Worm (Caenorhabditis elegans) whole organism, L1 larva: ENCODE data around the gene T12G3.6.
A peak's percentile ranks its signal among the peaks of the same experiment; 100 is the strongest.

Source experiments
- C16A3.4 ChIP-seq: fragments of 150-350 bp; optimal IDR thresholded peaks from 2 replicates; lab custom pipeline; 2014; ENCODE audit warnings: missing biosample characterization, missing genetic modification characterization
- C34B4.2 ChIP-seq: sonication (generic microtip); optimal IDR thresholded peaks from 2 replicates; lab custom pipeline; 2017; ENCODE audit warnings: mild to moderate bottlenecking, missing genetic modification characterization, missing compliant biosample characterization
- F16B12.6 ChIP-seq: fragments of 150-350 bp; optimal IDR thresholded peaks from 2 replicates; lab custom pipeline; 2014; ENCODE audit warnings: missing biosample characterization, missing genetic modification characterization
- Y116A8C.19 ChIP-seq: sonication (generic microtip); optimal IDR thresholded peaks from 2 replicates; lab custom pipeline; 2016; ENCODE audit warnings: missing compliant biosample characterization, missing genetic modification characterization, borderline replicate concordance
- aly-2 ChIP-seq: fragments of 150-350 bp; optimal IDR thresholded peaks from 2 replicates; lab custom pipeline; 2014; ENCODE audit warnings: missing biosample characterization, missing genetic modification characterization
- ama-1 ChIP-seq: fragments of 150-350 bp; optimal IDR thresholded peaks from 2 replicates; lab custom pipeline; 2014
- ceh-82 ChIP-seq, 3 experiments: fragments of 150-350 bp in 1 of 3; sonication (generic microtip) in 2 of 3; optimal IDR thresholded peaks; 2 replicates each; lab custom pipeline; 2014 to 2017; ENCODE audit warnings: missing biosample characterization in 3 of 3, missing genetic modification characterization in 3 of 3
- ceh-90 ChIP-seq: sonication (generic microtip); optimal IDR thresholded peaks from 2 replicates; lab custom pipeline; 2016; ENCODE audit warnings: missing genetic modification characterization, missing compliant biosample characterization
- ces-1 ChIP-seq: fragments of 150-350 bp; optimal IDR thresholded peaks from 2 replicates; lab custom pipeline; 2014; ENCODE audit warnings: missing biosample characterization, missing genetic modification reagents, missing genetic modification characterization
- dpl-1 ChIP-seq, 3 experiments: fragments of 150-350 bp in 2 of 3; sonication (generic microtip) in 1 of 3; optimal IDR thresholded peaks; 2 replicates each; lab custom pipeline; 2014 to 2017; ENCODE audit warnings: missing biosample characterization in 3 of 3, missing genetic modification characterization in 3 of 3, missing genetic modification reagents in 3 of 3
- dsc-1 ChIP-seq: sonication (generic microtip); optimal IDR thresholded peaks from 2 replicates; lab custom pipeline; 2016; ENCODE audit warnings: mild to moderate bottlenecking, missing genetic modification characterization, missing compliant biosample characterization
- efl-1 ChIP-seq, 4 experiments: fragments of 150-350 bp; optimal IDR thresholded peaks in 3 of 4; peaks in 1 of 4; 1 replicate in 1 of 4; 2 replicates in 3 of 4; lab custom pipeline; 2014; ENCODE audit warnings: missing biosample characterization in 2 of 4, missing genetic modification characterization in 2 of 4, missing genetic modification reagents in 2 of 4
- egl-27 ChIP-seq, 2 experiments: fragments of 150-350 bp in 1 of 2; sonication (generic microtip); optimal IDR thresholded peaks; 3 replicates each; lab custom pipeline; 2017 to 2018; ENCODE audit warnings: missing biosample characterization in 2 of 2, missing genetic modification characterization in 2 of 2, missing genetic modification reagents in 2 of 2
- elt-2 ChIP-seq: sonication (generic microtip); optimal IDR thresholded peaks from 2 replicates; lab custom pipeline; 2016; ENCODE audit warnings: missing genetic modification characterization, mild to moderate bottlenecking, inconsistent platforms, missing compliant biosample characterization, missing genetic modification reagents
- elt-3 ChIP-seq, 6 experiments: fragments of 150-350 bp in 1 of 6; sonication (generic microtip); optimal IDR thresholded peaks; 2 replicates each; lab custom pipeline; 2017 to 2018; ENCODE audit warnings: missing biosample characterization in 6 of 6, missing genetic modification characterization in 6 of 6, inconsistent platforms in 1 of 6
- fos-1 ChIP-seq: fragments of 150-350 bp; optimal IDR thresholded peaks from 2 replicates; lab custom pipeline; 2014; ENCODE audit warnings: missing biosample characterization, missing genetic modification characterization
- hlh-4 ChIP-seq: sonication (generic microtip); optimal IDR thresholded peaks from 2 replicates; lab custom pipeline; 2016; ENCODE audit warnings: mild to moderate bottlenecking, missing genetic modification characterization, missing compliant biosample characterization
- irx-1 ChIP-seq: sonication (generic microtip); optimal IDR thresholded peaks from 2 replicates; lab custom pipeline; 2016; ENCODE audit warnings: missing genetic modification characterization, missing compliant biosample characterization
- isw-1 ChIP-seq: fragments of 200-800 bp; sonication (Bioruptor generic); IDR thresholded peaks from 2 replicates; pipeline ENCODE4 v1.3.6; 2022; ENCODE audit warnings: missing genetic modification characterization, missing compliant biosample characterization
- lin-14 ChIP-seq: fragments of 200-800 bp; sonication (Bioruptor generic); optimal IDR thresholded peaks from 2 replicates; lab custom pipeline; 2018; ENCODE audit warnings: mild to moderate bottlenecking, missing genetic modification characterization, moderate library complexity, missing compliant biosample characterization
- lin-35 ChIP-seq, 2 experiments: fragments of 150-350 bp; optimal IDR thresholded peaks; 2 replicates each; lab custom pipeline; 2014; ENCODE audit warnings: missing biosample characterization in 2 of 2, missing genetic modification characterization in 2 of 2, missing genetic modification reagents in 2 of 2
- lsy-2 ChIP-seq, 2 experiments: fragments of 150-350 bp; optimal IDR thresholded peaks; 2 replicates each; lab custom pipeline; 2014; ENCODE audit warnings: missing biosample characterization in 2 of 2, missing genetic modification characterization in 2 of 2
- mab-9 ChIP-seq: fragments of 200-800 bp; sonication (Bioruptor generic); IDR thresholded peaks from 2 replicates; pipeline ENCODE4 v1.3.6; 2022; ENCODE audit warnings: missing genetic modification reagents, missing genetic modification characterization, missing compliant biosample characterization
- nhr-11 ChIP-seq: fragments of 150-350 bp; optimal IDR thresholded peaks from 2 replicates; lab custom pipeline; 2014; ENCODE audit warnings: missing biosample characterization, missing genetic modification characterization
- nhr-19 ChIP-seq: fragments of 200-800 bp; sonication (Bioruptor generic); conservative IDR thresholded peaks from 2 replicates; pipeline ENCODE4 v1.3.6; 2022; ENCODE audit warnings: missing genetic modification characterization, missing compliant biosample characterization
- nhr-20 ChIP-seq: sonication (generic microtip); optimal IDR thresholded peaks from 2 replicates; lab custom pipeline; 2016; ENCODE audit warnings: mild to moderate bottlenecking, missing genetic modification characterization, missing compliant biosample characterization
- nhr-47 ChIP-seq: sonication (generic microtip); optimal IDR thresholded peaks from 2 replicates; lab custom pipeline; 2016; ENCODE audit warnings: mild to moderate bottlenecking, missing genetic modification characterization, moderate library complexity, missing compliant biosample characterization
- nhr-71 ChIP-seq: sonication (generic microtip); optimal IDR thresholded peaks from 2 replicates; lab custom pipeline; 2016; ENCODE audit warnings: mild to moderate bottlenecking, missing genetic modification characterization, moderate library complexity, missing compliant biosample characterization
- nhr-84 ChIP-seq: sonication (generic microtip); optimal IDR thresholded peaks from 2 replicates; lab custom pipeline; 2017; ENCODE audit warnings: missing biosample characterization, missing genetic modification characterization
- nhr-85 ChIP-seq: sonication (generic microtip); peaks from one replicate; lab custom pipeline; 2016; ENCODE audit warnings: missing genetic modification characterization, inconsistent platforms, missing compliant biosample characterization
- nhr-90 ChIP-seq: sonication (generic microtip); optimal IDR thresholded peaks from 2 replicates; lab custom pipeline; 2016; ENCODE audit warnings: mild to moderate bottlenecking, missing genetic modification characterization, missing compliant biosample characterization; ENCODE audit not compliant: poor library complexity
- pax-3 ChIP-seq: fragments of 200-800 bp; sonication (Bioruptor generic); optimal IDR thresholded peaks from 2 replicates; lab custom pipeline; 2018; ENCODE audit warnings: mild to moderate bottlenecking, missing genetic modification characterization, moderate library complexity, missing compliant biosample characterization
- rnt-1 ChIP-seq: sonication (generic microtip); optimal IDR thresholded peaks from 2 replicates; lab custom pipeline; 2016; ENCODE audit warnings: mild to moderate bottlenecking, missing genetic modification characterization, moderate library complexity, missing compliant biosample characterization
- snu-23 ChIP-seq: sonication (generic microtip); optimal IDR thresholded peaks from 2 replicates; lab custom pipeline; 2016; ENCODE audit warnings: missing genetic modification characterization, missing compliant biosample characterization
- swsn-7 ChIP-seq: sonication (generic microtip); optimal IDR thresholded peaks from 2 replicates; lab custom pipeline; 2016; ENCODE audit warnings: missing genetic modification characterization, missing compliant biosample characterization
- tbx-2 ChIP-seq: sonication (generic microtip); optimal IDR thresholded peaks from 2 replicates; lab custom pipeline; 2016; ENCODE audit warnings: missing genetic modification characterization, missing compliant biosample characterization
- tlp-1 ChIP-seq: fragments of 150-350 bp; optimal IDR thresholded peaks from 2 replicates; lab custom pipeline; 2014; ENCODE audit warnings: missing biosample characterization, missing genetic modification characterization
- unc-130 ChIP-seq: fragments of 150-350 bp; optimal IDR thresholded peaks from 2 replicates; lab custom pipeline; 2017; ENCODE audit warnings: missing biosample characterization, missing genetic modification characterization, inconsistent platforms
- unc-30 ChIP-seq: sonication (generic microtip); optimal IDR thresholded peaks from 2 replicates; lab custom pipeline; 2017; ENCODE audit warnings: missing biosample characterization, missing genetic modification characterization
- xbp-1 ChIP-seq: sonication (generic microtip); optimal IDR thresholded peaks from 2 replicates; lab custom pipeline; 2016; ENCODE audit warnings: missing genetic modification characterization, missing compliant biosample characterization
- ztf-11 ChIP-seq, 2 experiments: sonication (generic microtip); optimal IDR thresholded peaks; 2 replicates each; lab custom pipeline; 2016 to 2017; ENCODE audit warnings: missing genetic modification characterization in 2 of 2, missing biosample characterization in 1 of 2, missing compliant biosample characterization in 1 of 2

T12G3.6 gene

ce11 chrIV:12057508-12057907, 26.4 kb upstream of the T12G3.6 start, which contains the start of gene K08E4.3:
Gene K08E4.3 (plus strand): TSS chrIV:12057742.
- peak; percentile 26 for TF ChIP-seq lin-14 (GFP tag; lab: Kevin White, UChicago)
- TF ChIP-seq C16A3.4: no peak
- TF ChIP-seq, all 84 proteins: peak for 1

- TF ChIP-seq ces-1 (GFP tag; lab: Kevin White, UChicago) (no peak), pax-3 (no peak), mab-9 (GFP tag; lab: Robert Waterston, UW) (no peak), elt-3 (tag; optimal IDR thresholded peaks at IDR 0.05; lab: Kevin White, UChicago) (no peak), egl-27 (tag; optimal IDR thresholded peaks at IDR 0.05; lab: Kevin White, UChicago) (no peak), dpl-1 (GFP tag; optimal IDR thresholded peaks at IDR 0.05; lab: Kevin White, UChicago) (no peak), nhr-11 (tag; lab: Kevin White, UChicago) (no peak), tlp-1 (tag; lab: Kevin White, UChicago) (no peak), nhr-85 (no peak), lin-14 (GFP tag; lab: Kevin White, UChicago) (no peak), xbp-1 (tag; lab: Kevin White, UChicago) (no peak), tbx-2 (tag; lab: Kevin White, UChicago) (no peak)
- TF ChIP-seq, all 84 proteins: peak for 0
Observed at ce11 chrIV:12056603-12057002, 25.5 kb upstream of the T12G3.6 start, which contains the start of gene K08E4.2. Gene K08E4.2 (minus strand): TSS chrIV:12056656.

ce11 chrIV:12052461-12052860, 21.4 kb upstream of the T12G3.6 start:
- no peak for TF ChIP-seq C34B4.2 (tag; lab: Kevin White, UChicago)
- TF ChIP-seq Y116A8C.19: no peak
- no peak for TF ChIP-seq tlp-1 (tag; lab: Kevin White, UChicago)
- TF ChIP-seq hlh-4 (tag; lab: Kevin White, UChicago): no peak
- TF ChIP-seq fos-1 (tag; lab: Kevin White, UChicago): no peak
- TF ChIP-seq isw-1 (GFP tag; lab: Robert Waterston, UW): no peak
- TF ChIP-seq unc-30 (tag; lab: Kevin White, UChicago): no peak
- no peak for TF ChIP-seq aly-2 (tag; lab: Kevin White, UChicago)
- no peak for TF ChIP-seq ztf-11 (tag; optimal IDR thresholded peaks at IDR 0.05; lab: Kevin White, UChicago)
- no peak for TF ChIP-seq nhr-84 (tag; lab: Kevin White, UChicago)
- TF ChIP-seq ama-1: no peak
- TF ChIP-seq irx-1 (tag; lab: Kevin White, UChicago): no peak
- TF ChIP-seq rnt-1 (tag; lab: Kevin White, UChicago): no peak
- TF ChIP-seq nhr-47 (tag; lab: Kevin White, UChicago): no peak

- TF ChIP-seq tlp-1 (tag; lab: Kevin White, UChicago): no peak
- TF ChIP-seq dsc-1 (tag; lab: Kevin White, UChicago): no peak
- peak; percentile 25 for TF ChIP-seq swsn-7
- no peak for TF ChIP-seq elt-2
- peak; percentile 34 for TF ChIP-seq nhr-20 (tag; lab: Kevin White, UChicago)
- TF ChIP-seq nhr-19 (GFP tag; lab: Robert Waterston, UW): 0 out of 2 replicates have a peak, but pooled peaks have one; percentile 12
- peak; percentile 5 to 40 (median 35) for TF ChIP-seq dpl-1 (GFP tag; optimal IDR thresholded peaks at IDR 0.05; lab: Kevin White, UChicago)
- TF ChIP-seq lin-35 (GFP tag; optimal IDR thresholded peaks at IDR 0.05; lab: Kevin White, UChicago): peak; percentile 29 to 38
- no peak for TF ChIP-seq ztf-11 (tag; optimal IDR thresholded peaks at IDR 0.05; lab: Kevin White, UChicago)
- no peak for TF ChIP-seq Y116A8C.19
- TF ChIP-seq snu-23 (GFP tag; lab: Kevin White, UChicago): peak; percentile 41
- TF ChIP-seq rnt-1 (tag; lab: Kevin White, UChicago): peak; percentile 5
- TF ChIP-seq ceh-82 (tag; optimal IDR thresholded peaks at IDR 0.05; lab: Kevin White, UChicago): peak in 1 of 3 experiments; percentile 1
- peak; percentile 49 to 62 for TF ChIP-seq lsy-2 (tag; optimal IDR thresholded peaks at IDR 0.05; lab: Kevin White, UChicago)
- TF ChIP-seq efl-1 (optimal IDR thresholded peaks at IDR 0.05; lab: Kevin White, UChicago): peak; percentile 24 to 47
- peak; percentile 50 to 72 for TF ChIP-seq efl-1 (GFP tag; optimal IDR thresholded peaks at IDR 0.05 in 1 of 2; lab: Kevin White, UChicago)
- TF ChIP-seq nhr-71 (tag; lab: Kevin White, UChicago): peak; percentile 48
- peak; percentile 45 for TF ChIP-seq nhr-85
- peak; percentile 85 for TF ChIP-seq F16B12.6 (tag; lab: Kevin White, UChicago)
- TF ChIP-seq unc-130: peak; percentile 61
- TF ChIP-seq nhr-90 (tag; lab: Kevin White, UChicago): no peak
- TF ChIP-seq nhr-47 (tag; lab: Kevin White, UChicago): peak; percentile 52
- peak; percentile 16 for TF ChIP-seq xbp-1 (tag; lab: Kevin White, UChicago)
- TF ChIP-seq ceh-90 (tag; lab: Kevin White, UChicago): no peak
- TF ChIP-seq C16A3.4: no peak
Observed at ce11 chrIV:12051049-12051792, 20.1 kb upstream of the T12G3.6 start, which contains the start of the genes bre-5 and spt-5. Gene bre-5 (minus strand): TSS chrIV:12051215. Gene spt-5 (plus strand): TSS chrIV:12051491.
